Fruit fly (Drosophila melanogaster) whole organism, embryonic: ENCODE results near the gene CG44362.
A peak's percentile ranks its signal among the peaks of the same experiment; 100 is the strongest.

Source experiments
- Adf1 ChIP-seq: fragments of 200-800 bp; sonication (Bioruptor generic); IDR thresholded peaks from 2 replicates; pipeline ENCODE4 v1.3.6; 2022; ENCODE audit warnings: missing biosample characterization, missing genetic modification characterization
- B-H2 ChIP-seq: fragments of 200-800 bp; sonication (Bioruptor generic); optimal IDR thresholded peaks from 2 replicates; lab custom pipeline; 2018; ENCODE audit warnings: missing biosample characterization, mild to moderate bottlenecking, missing genetic modification characterization
- BEAF-32 ChIP-seq: fragments of 200-800 bp; sonication (Bioruptor generic); optimal IDR thresholded peaks from 3 replicates; lab custom pipeline; 2017; ENCODE audit warnings: missing biosample characterization, missing genetic modification characterization, mild to moderate bottlenecking, moderate library complexity, missing genetic modification reagents
- BtbVII ChIP-seq: fragments of 200-800 bp; sonication (Bioruptor generic); optimal IDR thresholded peaks from 3 replicates; lab custom pipeline; 2017; ENCODE audit warnings: missing biosample characterization, mild to moderate bottlenecking, missing genetic modification characterization
- CG10209 ChIP-seq: fragments of 200-800 bp; sonication (Bioruptor generic); optimal IDR thresholded peaks from 3 replicates; lab custom pipeline; 2017; ENCODE audit warnings: missing biosample characterization, mild to moderate bottlenecking, missing genetic modification characterization, missing genetic modification reagents
- CG10543 ChIP-seq: fragments of 200-800 bp; sonication (Bioruptor generic); optimal IDR thresholded peaks from 3 replicates; lab custom pipeline; 2017; ENCODE audit warnings: missing biosample characterization, mild to moderate bottlenecking, missing genetic modification characterization, moderate library complexity
- CG11085 ChIP-seq: fragments of 200-800 bp; sonication (Bioruptor generic); IDR thresholded peaks from 2 replicates; pipeline ENCODE4 v1.3.6; 2022; ENCODE audit warnings: missing biosample characterization, missing genetic modification characterization
- CG12659 ChIP-seq: fragments of 200-800 bp; sonication (Bioruptor generic); optimal IDR thresholded peaks from 3 replicates; lab custom pipeline; 2017; ENCODE audit warnings: mild to moderate bottlenecking, missing biosample characterization, missing genetic modification reagents, missing genetic modification characterization
- CG12744 ChIP-seq: fragments of 200-800 bp; sonication (Bioruptor generic); optimal IDR thresholded peaks from 2 replicates; lab custom pipeline; 2016; ENCODE audit warnings: missing biosample characterization, missing genetic modification characterization
- CG13624 ChIP-seq: fragments of 200-800 bp; sonication (Bioruptor generic); optimal IDR thresholded peaks from 2 replicates; lab custom pipeline; 2016; ENCODE audit warnings: missing biosample characterization, missing genetic modification characterization
- CG15073 ChIP-seq: fragments of 200-800 bp; sonication (Bioruptor generic); optimal IDR thresholded peaks from 2 replicates; lab custom pipeline; 2016; ENCODE audit warnings: missing biosample characterization, missing genetic modification characterization
- CG16779 ChIP-seq: fragments of 200-800 bp; sonication (Bioruptor generic); IDR thresholded peaks from 2 replicates; pipeline ENCODE4 v1.3.6; 2022; ENCODE audit warnings: missing biosample characterization, missing genetic modification characterization
- CG17912 ChIP-seq: fragments of 200-800 bp; sonication (Bioruptor generic); optimal IDR thresholded peaks from 2 replicates; lab custom pipeline; 2018; ENCODE audit warnings: missing biosample characterization, mild to moderate bottlenecking, missing genetic modification characterization
- CG2199 ChIP-seq: fragments of 200-800 bp; sonication (Bioruptor generic); IDR thresholded peaks from 3 replicates; pipeline ENCODE4 v1.3.6; 2022; ENCODE audit warnings: missing biosample characterization, missing genetic modification characterization
- CG31365 ChIP-seq: fragments of 200-800 bp; sonication (Bioruptor generic); optimal IDR thresholded peaks from 2 replicates; lab custom pipeline; 2018; ENCODE audit warnings: missing biosample characterization, mild to moderate bottlenecking, missing genetic modification characterization
- CG31388 ChIP-seq: fragments of 200-800 bp; sonication (Bioruptor generic); optimal IDR thresholded peaks from 2 replicates; lab custom pipeline; 2016; ENCODE audit warnings: missing biosample characterization, missing genetic modification characterization
- CG32772 ChIP-seq: fragments of 200-800 bp; sonication (Bioruptor generic); IDR thresholded peaks from 2 replicates; pipeline ENCODE4 v1.3.6; 2022; ENCODE audit warnings: missing biosample characterization, missing genetic modification characterization
- CG33557 ChIP-seq: fragments of 200-800 bp; sonication (Bioruptor generic); optimal IDR thresholded peaks from 2 replicates; lab custom pipeline; 2019; ENCODE audit warnings: missing biosample characterization, mild to moderate bottlenecking, missing genetic modification characterization, moderate library complexity
- CG4282 ChIP-seq: fragments of 200-800 bp; sonication (Bioruptor generic); optimal IDR thresholded peaks from 2 replicates; lab custom pipeline; 2016; ENCODE audit warnings: missing biosample characterization, missing genetic modification characterization
- CG9437 ChIP-seq: fragments of 200-800 bp; sonication (Bioruptor generic); optimal IDR thresholded peaks from 2 replicates; lab custom pipeline; 2018; ENCODE audit warnings: missing biosample characterization, mild to moderate bottlenecking, missing genetic modification characterization
- CoRest ChIP-seq: fragments of 200-800 bp; sonication (Bioruptor generic); optimal IDR thresholded peaks from 3 replicates; lab custom pipeline; 2018; ENCODE audit warnings: missing biosample characterization, mild to moderate bottlenecking, missing genetic modification characterization, moderate library complexity
- Dip3 ChIP-seq: fragments of 200-800 bp; sonication (Bioruptor generic); optimal IDR thresholded peaks from 3 replicates; lab custom pipeline; 2016; ENCODE audit warnings: missing biosample characterization, missing genetic modification characterization
- Doc3 ChIP-seq: fragments of 200-800 bp; sonication (Bioruptor generic); IDR thresholded peaks from 3 replicates; pipeline ENCODE4 v1.3.6; 2022; ENCODE audit warnings: missing biosample characterization, missing genetic modification characterization; ENCODE audit not compliant: partially characterized antibody
- Elba2 ChIP-seq: fragments of 200-800 bp; sonication (Bioruptor generic); optimal IDR thresholded peaks from 3 replicates; lab custom pipeline; 2016; ENCODE audit warnings: missing biosample characterization, missing genetic modification characterization
- Fer3 ChIP-seq: fragments of 200-800 bp; sonication (Bioruptor generic); optimal IDR thresholded peaks from 2 replicates; lab custom pipeline; 2018; ENCODE audit warnings: missing biosample characterization, mild to moderate bottlenecking, missing genetic modification characterization, moderate library complexity
- Hr78 ChIP-seq, 2 experiments: fragments of 200-800 bp in 1 of 2; fragments of >200 bp in 1 of 2; sonication (Bioruptor generic) in 1 of 2; optimal IDR thresholded peaks; 2 replicates each; lab custom pipeline; 2017 to 2019; ENCODE audit warnings: missing biosample characterization in 2 of 2, missing genetic modification characterization in 2 of 2, mild to moderate bottlenecking in 1 of 2, moderate library complexity in 1 of 2
- Med ChIP-seq: fragments of 200-800 bp; sonication (Bioruptor generic); peaks from one replicate; lab custom pipeline; 2016; ENCODE audit warnings: missing biosample characterization, missing genetic modification characterization, mild to moderate bottlenecking, inconsistent platforms, moderate library complexity
- Nf-YA ChIP-seq: fragments of 200-800 bp; sonication (Bioruptor generic); IDR thresholded peaks from 2 replicates; pipeline ENCODE4 v1.3.6; 2022; ENCODE audit warnings: missing biosample characterization, missing genetic modification characterization
- Nf-YB ChIP-seq: fragments of 200-800 bp; sonication (Bioruptor generic); optimal IDR thresholded peaks from 3 replicates; lab custom pipeline; 2019; ENCODE audit warnings: missing biosample characterization, mild to moderate bottlenecking, missing genetic modification characterization, moderate library complexity
- Optix ChIP-seq: fragments of 200-800 bp; sonication (Bioruptor generic); IDR thresholded peaks from 3 replicates; pipeline ENCODE4 v1.3.6; 2022; ENCODE audit warnings: missing biosample characterization, missing genetic modification characterization
- Ravus ChIP-seq: fragments of 200-800 bp; sonication (Bioruptor generic); IDR thresholded peaks from 2 replicates; pipeline ENCODE4 v1.3.6; 2022; ENCODE audit warnings: missing biosample characterization, missing genetic modification characterization
- Sin3A ChIP-seq: fragments of >200 bp; optimal IDR thresholded peaks from 2 replicates; lab custom pipeline; 2018
- Spps ChIP-seq: fragments of 200-800 bp; sonication (Bioruptor generic); optimal IDR thresholded peaks from 2 replicates; lab custom pipeline; 2018; ENCODE audit warnings: missing biosample characterization, mild to moderate bottlenecking, missing genetic modification characterization
- ac ChIP-seq: fragments of 200-800 bp; sonication (Bioruptor generic); optimal IDR thresholded peaks from 3 replicates; lab custom pipeline; 2017; ENCODE audit warnings: missing biosample characterization, mild to moderate bottlenecking, missing genetic modification characterization
- az2 ChIP-seq: fragments of 200-800 bp; sonication (Bioruptor generic); optimal IDR thresholded peaks from 3 replicates; lab custom pipeline; 2016; ENCODE audit warnings: missing biosample characterization, missing genetic modification characterization
- danr ChIP-seq: fragments of 200-800 bp; sonication (Bioruptor generic); IDR thresholded peaks from 2 replicates; pipeline ENCODE4 v1.3.6; 2022; ENCODE audit warnings: missing biosample characterization, missing genetic modification characterization
- dati ChIP-seq: fragments of 200-800 bp; sonication (Bioruptor generic); IDR thresholded peaks from 2 replicates; pipeline ENCODE4 v1.3.6; 2022; ENCODE audit warnings: missing biosample characterization, missing genetic modification characterization
- fd96Cb ChIP-seq: fragments of 200-800 bp; sonication (Bioruptor generic); optimal IDR thresholded peaks from 2 replicates; lab custom pipeline; 2018; ENCODE audit warnings: missing biosample characterization, mild to moderate bottlenecking, missing genetic modification characterization, moderate library complexity
- grau ChIP-seq: fragments of 200-800 bp; optimal IDR thresholded peaks from 3 replicates; lab custom pipeline; 2019; ENCODE audit warnings: missing biosample characterization, mild to moderate bottlenecking, missing genetic modification characterization, moderate library complexity
- kah ChIP-seq: fragments of 200-800 bp; sonication (Bioruptor generic); optimal IDR thresholded peaks from 2 replicates; lab custom pipeline; 2018; ENCODE audit warnings: missing biosample characterization, mild to moderate bottlenecking, missing genetic modification characterization
- knrl ChIP-seq: fragments of 200-800 bp; sonication (Bioruptor generic); IDR thresholded peaks from 3 replicates; pipeline ENCODE4 v1.3.6; 2022; ENCODE audit warnings: missing biosample characterization, missing genetic modification characterization; ENCODE audit not compliant: partially characterized antibody
- phol ChIP-seq: fragments of 200-800 bp; sonication (Bioruptor generic); optimal IDR thresholded peaks from 3 replicates; lab custom pipeline; 2018; ENCODE audit warnings: missing biosample characterization, mild to moderate bottlenecking, missing genetic modification characterization, moderate library complexity
- pros ChIP-seq: fragments of 200-800 bp; sonication (Bioruptor generic); optimal IDR thresholded peaks from 3 replicates; lab custom pipeline; 2019; ENCODE audit warnings: missing biosample characterization, mild to moderate bottlenecking, missing genetic modification characterization, moderate library complexity
- ro ChIP-seq: fragments of 200-800 bp; sonication (Bioruptor generic); IDR thresholded peaks from 2 replicates; pipeline ENCODE4 v1.3.6; 2022; ENCODE audit warnings: missing biosample characterization, missing genetic modification characterization
- row ChIP-seq: fragments of 200-800 bp; sonication (Bioruptor generic); IDR thresholded peaks from 3 replicates; pipeline ENCODE4 v1.3.6; 2022; ENCODE audit warnings: missing biosample characterization, missing genetic modification characterization
- scrt ChIP-seq: fragments of 200-800 bp; sonication (Bioruptor generic); optimal IDR thresholded peaks from 2 replicates; lab custom pipeline; 2018; ENCODE audit warnings: missing biosample characterization, mild to moderate bottlenecking, missing genetic modification characterization, moderate library complexity
- sima ChIP-seq: fragments of 200-800 bp; sonication (Bioruptor generic); optimal IDR thresholded peaks from 2 replicates; lab custom pipeline; 2016; ENCODE audit warnings: missing biosample characterization, missing genetic modification characterization
- tio ChIP-seq: fragments of 200-800 bp; sonication (Bioruptor generic); optimal IDR thresholded peaks from 2 replicates; lab custom pipeline; 2017; ENCODE audit warnings: missing biosample characterization, missing genetic modification characterization, inconsistent platforms
- toy ChIP-seq: fragments of 200-800 bp; sonication (Bioruptor generic); IDR thresholded peaks from 2 replicates; pipeline ENCODE4 v1.3.6; 2022; ENCODE audit warnings: missing biosample characterization, missing genetic modification characterization
- tx ChIP-seq: fragments of 200-800 bp; sonication (Bioruptor generic); optimal IDR thresholded peaks from 2 replicates; lab custom pipeline; 2016; ENCODE audit warnings: missing biosample characterization, missing genetic modification characterization
- zfh1 ChIP-seq: fragments of 200-800 bp; sonication (Bioruptor generic); IDR thresholded peaks from 3 replicates; pipeline ENCODE4 v1.3.6; 2022; ENCODE audit warnings: missing biosample characterization, missing genetic modification characterization

CG44362 gene

dm6 chr3L:11415382-11415781, 18.0 kb downstream of the CG44362 start (continued):
- no peak for TF ChIP-seq pros (GFP tag; lab: Kevin White, UChicago)
- peak; percentile 75 for TF ChIP-seq CoRest
- TF ChIP-seq Fer3 (tag; lab: Kevin White, UChicago): peak; percentile 33
- peak; percentile 54 for TF ChIP-seq CG12659 (GFP tag; lab: Kevin White, UChicago)
- no peak for TF ChIP-seq tx
- peak; percentile 51; the same call in 1 of the 3 replicates for TF ChIP-seq Optix (GFP tag; lab: Robert Waterston, UW)
- TF ChIP-seq Dip3 (GFP tag; lab: Kevin White, UChicago): no peak
- TF ChIP-seq B-H2 (GFP tag; lab: Kevin White, UChicago): no peak
- TF ChIP-seq CG31388 (GFP tag; lab: Kevin White, UChicago): peak; percentile 46
- TF ChIP-seq CG9437 (GFP tag; lab: Kevin White, UChicago): peak; percentile 57
- no peak for TF ChIP-seq CG11085 (GFP tag; lab: Robert Waterston, UW)
- TF ChIP-seq dati (GFP tag; lab: Robert Waterston, UW): 0 out of 2 replicates have a peak, but pooled peaks have one; percentile 40
- no peak for TF ChIP-seq Ravus (GFP tag; lab: Robert Waterston, UW)
- TF ChIP-seq Nf-YB: peak; percentile 46
- no peak for TF ChIP-seq toy (GFP tag; lab: Robert Waterston, UW)
- TF ChIP-seq Elba2: no peak
- peak; percentile 77 for TF ChIP-seq CG32772
- TF ChIP-seq Adf1 (GFP tag; lab: Robert Waterston, UW): no peak
- TF ChIP-seq CG4282 (GFP tag; lab: Kevin White, UChicago): no peak
- TF ChIP-seq grau: peak; percentile 65
- TF ChIP-seq tio: peak; percentile 65
- no peak for TF ChIP-seq CG12744 (GFP tag; lab: Kevin White, UChicago)
- TF ChIP-seq CG2199 (GFP tag; lab: Robert Waterston, UW): no peak
- peak; percentile 12 for TF ChIP-seq BtbVII
- peak; percentile 88 for TF ChIP-seq row
- TF ChIP-seq Med (GFP tag; lab: Kevin White, UChicago): no peak
- no peak for TF ChIP-seq Doc3 (GFP tag; lab: Robert Waterston, UW)
- TF ChIP-seq zfh1: peak; percentile 91
- TF ChIP-seq CG10209 (GFP tag; lab: Kevin White, UChicago): peak; percentile 67
- no peak for TF ChIP-seq CG10543 (GFP tag; lab: Kevin White, UChicago)
- no peak for TF ChIP-seq sima
- peak in 1 of 2 experiments; percentile 19 for TF ChIP-seq Hr78 (GFP tag; optimal IDR thresholded peaks at IDR 0.05; lab: Kevin White, UChicago)
- TF ChIP-seq knrl: no peak
- peak; percentile 61; the same call in 1 of the 2 replicates for TF ChIP-seq ro (GFP tag; lab: Robert Waterston, UW)
- no peak for TF ChIP-seq CG17912 (GFP tag; lab: Kevin White, UChicago)
- peak; percentile 78 for TF ChIP-seq fd96Cb (tag; lab: Kevin White, UChicago)
- peak; percentile 87 for TF ChIP-seq Spps (tag; lab: Kevin White, UChicago)
- TF ChIP-seq BEAF-32 (GFP tag; lab: Kevin White, UChicago): no peak
- no peak for TF ChIP-seq CG13624 (GFP tag; lab: Kevin White, UChicago)
- peak; percentile 83 for TF ChIP-seq phol (tag; lab: Kevin White, UChicago)
- TF ChIP-seq ac (GFP tag; lab: Kevin White, UChicago): peak; percentile 66
- TF ChIP-seq CG31365 (tag; lab: Kevin White, UChicago): no peak
- peak; percentile 17 for TF ChIP-seq kah
- TF ChIP-seq scrt: peak; percentile 10
- peak; percentile 26 for TF ChIP-seq CG15073 (GFP tag; lab: Kevin White, UChicago)
- TF ChIP-seq CG33557: peak; percentile 76
- peak; percentile 56 for TF ChIP-seq Nf-YA
- TF ChIP-seq CG16779 (GFP tag; lab: Robert Waterston, UW): no peak
- TF ChIP-seq az2 (GFP tag; lab: Kevin White, UChicago): peak; percentile 75
- TF ChIP-seq Sin3A (lab: Kevin White, UChicago): no peak
- TF ChIP-seq danr: 0 out of 2 replicates have a peak, but pooled peaks have one; percentile 43
